Worm (Caenorhabditis elegans) whole organism, L4 larva: ENCODE results near the gene C07A9.13.

Experiments
- ZK546.5 ChIP-seq, 2 experiments: sonication (generic microtip); optimal IDR thresholded peaks; 2 replicates each; lab custom pipeline; 2017; ENCODE audit warnings: missing biosample characterization in 2 of 2, missing genetic modification characterization in 2 of 2
- ama-1 ChIP-seq: fragments of 150-350 bp; optimal IDR thresholded peaks from 2 replicates; lab custom pipeline; 2014; ENCODE audit warnings: inconsistent platforms, mixed read lengths
- dmd-9 ChIP-seq: fragments of 200-800 bp; sonication (Bioruptor generic); IDR thresholded peaks from 2 replicates; pipeline ENCODE4 v1.3.6; 2022; ENCODE audit warnings: missing genetic modification reagents, missing genetic modification characterization, missing compliant biosample characterization
- dpl-1 ChIP-seq: fragments of 150-350 bp; optimal IDR thresholded peaks from 2 replicates; lab custom pipeline; 2014; ENCODE audit warnings: missing biosample characterization, missing genetic modification reagents, missing genetic modification characterization
- jun-1 ChIP-seq: fragments of 150-350 bp; optimal IDR thresholded peaks from 2 replicates; lab custom pipeline; 2014; ENCODE audit warnings: missing biosample characterization, missing genetic modification reagents, missing genetic modification characterization
- lin-39 ChIP-seq: fragments of 150-350 bp; optimal IDR thresholded peaks from 2 replicates; lab custom pipeline; 2014; ENCODE audit warnings: missing biosample characterization, missing genetic modification reagents, missing genetic modification characterization
- lir-3 ChIP-seq: sonication (generic microtip); optimal IDR thresholded peaks from 2 replicates; lab custom pipeline; 2016; ENCODE audit warnings: mild to moderate bottlenecking, missing genetic modification characterization, missing compliant biosample characterization
- mxl-2 ChIP-seq: fragments of 200-800 bp; sonication (Bioruptor generic); conservative IDR thresholded peaks from 2 replicates; pipeline ENCODE4 v1.3.6; 2022; ENCODE audit warnings: missing genetic modification reagents, missing genetic modification characterization, missing compliant biosample characterization
- mxl-3 ChIP-seq: fragments of 200-800 bp; sonication (Bioruptor generic); optimal IDR thresholded peaks from 2 replicates; lab custom pipeline; 2018; ENCODE audit warnings: mild to moderate bottlenecking, missing genetic modification characterization, missing compliant biosample characterization
- nhr-28 ChIP-seq: fragments of 150-350 bp; optimal IDR thresholded peaks from 2 replicates; lab custom pipeline; 2014; ENCODE audit warnings: missing biosample characterization, missing genetic modification characterization
- nhr-76 ChIP-seq: fragments of 150-350 bp; optimal IDR thresholded peaks from 2 replicates; lab custom pipeline; 2014; ENCODE audit warnings: missing biosample characterization, missing genetic modification characterization
- spr-3 ChIP-seq: fragments of 200-800 bp; sonication (Bioruptor generic); optimal IDR thresholded peaks from 2 replicates; lab custom pipeline; 2018; ENCODE audit warnings: mild to moderate bottlenecking, missing genetic modification characterization, missing compliant biosample characterization
- unc-62 ChIP-seq, 3 experiments: fragments of 150-350 bp in 1 of 3; sonication (generic microtip); optimal IDR thresholded peaks in 2 of 3; peaks in 1 of 3; 1 replicate in 1 of 3; 2 replicates in 2 of 3; lab custom pipeline; 2014 to 2017; ENCODE audit warnings: missing biosample characterization in 3 of 3, missing genetic modification characterization in 3 of 3, missing genetic modification reagents in 3 of 3, missing genotype in 1 of 3

DNA sequence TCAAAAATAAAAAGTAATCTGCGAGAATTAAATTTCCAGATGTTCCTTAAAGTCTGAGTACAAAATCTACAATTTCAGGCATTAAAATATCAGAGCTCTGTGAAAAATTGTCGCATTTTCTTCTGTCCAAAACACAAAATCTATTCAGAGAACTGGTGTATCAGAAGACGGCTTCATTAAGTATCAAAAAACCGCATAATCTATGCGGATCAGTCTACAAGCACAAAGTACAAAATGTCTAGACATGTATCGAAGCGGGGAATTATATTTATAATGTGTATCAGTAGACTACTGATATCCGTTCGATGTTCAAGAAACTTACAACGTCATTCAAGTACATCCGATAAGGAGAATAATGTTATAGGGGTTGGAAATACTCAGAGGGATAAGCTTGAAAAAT, 11.6 kb downstream of the C07A9.13 start:
- TF ChIP-seq nhr-76 (tag; lab: Kevin White, UChicago): no peak
- TF ChIP-seq dpl-1: no peak
- TF ChIP-seq lin-39 (tag; lab: Kevin White, UChicago): no peak
- TF ChIP-seq jun-1 (tag; lab: Kevin White, UChicago): no peak
- no peak for TF ChIP-seq unc-62 (GFP tag; optimal IDR thresholded peaks at IDR 0.05 in 1 of 2; lab: Kevin White, UChicago)
- TF ChIP-seq unc-62 (tag; optimal IDR thresholded peaks at IDR 0.05; lab: Kevin White, UChicago): no peak
- no peak for TF ChIP-seq ama-1 (lab: Kevin White, UChicago)
- no peak for TF ChIP-seq ZK546.5 (tag; optimal IDR thresholded peaks at IDR 0.05; lab: Kevin White, UChicago)
- no peak for TF ChIP-seq mxl-3
- TF ChIP-seq dmd-9 (GFP tag; lab: Robert Waterston, UW): no peak
- no peak for TF ChIP-seq nhr-28 (tag; lab: Kevin White, UChicago)
- no peak for TF ChIP-seq lir-3
- TF ChIP-seq spr-3 (GFP tag; lab: Kevin White, UChicago): no peak
- no peak for TF ChIP-seq mxl-2 (GFP tag; lab: Robert Waterston, UW)
